Worm (Caenorhabditis elegans) whole organism, L4/young adult: ENCODE results near the gene pbo-4.

Source experiments
- W03F9.2 ChIP-seq: fragments of 150-350 bp; optimal IDR thresholded peaks from 2 replicates; lab custom pipeline; 2014; ENCODE audit warnings: missing biosample characterization, missing genetic modification characterization
- dao-5 ChIP-seq: sonication (generic microtip); optimal IDR thresholded peaks from 2 replicates; lab custom pipeline; 2016; ENCODE audit warnings: missing genotype, missing genetic modification characterization, moderate library complexity, missing compliant biosample characterization
- him-1 ChIP-seq: sonication (generic microtip); optimal IDR thresholded peaks from 2 replicates; lab custom pipeline; 2016; ENCODE audit warnings: missing genotype, missing genetic modification reagents, missing genetic modification characterization, missing compliant biosample characterization

DNA sequence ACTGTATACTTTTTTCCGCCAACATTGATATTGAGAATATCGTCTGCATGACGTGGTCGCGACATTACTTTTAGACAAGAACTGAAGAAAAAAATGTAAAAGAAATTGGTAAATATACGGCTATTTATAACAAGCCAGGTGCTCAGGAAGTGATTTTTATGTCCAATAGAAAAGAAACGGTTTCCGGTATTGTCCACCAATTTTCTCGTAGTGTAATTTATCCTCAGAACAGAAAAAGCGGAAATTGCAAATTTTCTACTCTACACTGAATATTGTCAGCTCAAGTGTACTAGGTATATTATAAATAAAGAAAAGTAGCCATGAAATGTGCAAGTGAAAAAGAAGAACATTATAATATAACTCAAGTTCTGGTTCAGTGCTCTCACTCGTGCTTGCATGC is 45.2 kb downstream of the pbo-4 start, which contains the start of gene F59F3.6:
- TF ChIP-seq dao-5: no peak
- no peak for TF ChIP-seq him-1 (tag; lab: Kevin White, UChicago)
- no peak for TF ChIP-seq W03F9.2 (tag; lab: Kevin White, UChicago)
